Fruit fly (Drosophila melanogaster) whole organism, wandering third instar larva: ENCODE data around the gene Brms1.

ENCODE experiments used
- Dfd ChIP-seq: fragments of >200 bp; optimal IDR thresholded peaks from 2 replicates; lab custom pipeline; 2017; ENCODE audit warnings: missing biosample characterization, missing genetic modification characterization
- Jra ChIP-seq: sonication (Bioruptor generic); optimal IDR thresholded peaks from 2 replicates; lab custom pipeline; 2016; ENCODE audit warnings: missing biosample characterization, missing genetic modification characterization
- Sp1 ChIP-seq: fragments of 200-800 bp; sonication (Bioruptor generic); optimal IDR thresholded peaks from 3 replicates; lab custom pipeline; 2019; ENCODE audit warnings: missing biosample characterization, mild to moderate bottlenecking, missing genetic modification characterization, moderate library complexity
- br ChIP-seq: fragments of 200-800 bp; sonication (Bioruptor generic); optimal IDR thresholded peaks from 2 replicates; lab custom pipeline; 2016; ENCODE audit warnings: missing biosample characterization, missing genetic modification characterization
- fru ChIP-seq: fragments of 200-800 bp; sonication (Bioruptor generic); optimal IDR thresholded peaks from 3 replicates; lab custom pipeline; 2016; ENCODE audit warnings: missing biosample characterization, mild to moderate bottlenecking, missing genetic modification characterization
- jim ChIP-seq: fragments of 175-275, 200-325 bp; sonication (Bioruptor generic); optimal IDR thresholded peaks from 2 replicates; lab custom pipeline; 2016; ENCODE audit warnings: missing biosample characterization, mild to moderate bottlenecking, missing genetic modification characterization
- lola ChIP-seq: fragments of >200 bp; optimal IDR thresholded peaks from 2 replicates; lab custom pipeline; 2017; ENCODE audit warnings: missing biosample characterization, missing genetic modification characterization
- pan ChIP-seq: fragments of >200 bp; optimal IDR thresholded peaks from 2 replicates; lab custom pipeline; 2017
- sv ChIP-seq: fragments of 200-800 bp; sonication (Bioruptor generic); optimal IDR thresholded peaks from 3 replicates; lab custom pipeline; 2016; ENCODE audit warnings: missing biosample characterization, missing genetic modification characterization
- usp ChIP-seq: fragments of >200 bp; optimal IDR thresholded peaks from 2 replicates; lab custom pipeline; 2017; ENCODE audit warnings: missing biosample characterization, missing genetic modification characterization

DNA sequence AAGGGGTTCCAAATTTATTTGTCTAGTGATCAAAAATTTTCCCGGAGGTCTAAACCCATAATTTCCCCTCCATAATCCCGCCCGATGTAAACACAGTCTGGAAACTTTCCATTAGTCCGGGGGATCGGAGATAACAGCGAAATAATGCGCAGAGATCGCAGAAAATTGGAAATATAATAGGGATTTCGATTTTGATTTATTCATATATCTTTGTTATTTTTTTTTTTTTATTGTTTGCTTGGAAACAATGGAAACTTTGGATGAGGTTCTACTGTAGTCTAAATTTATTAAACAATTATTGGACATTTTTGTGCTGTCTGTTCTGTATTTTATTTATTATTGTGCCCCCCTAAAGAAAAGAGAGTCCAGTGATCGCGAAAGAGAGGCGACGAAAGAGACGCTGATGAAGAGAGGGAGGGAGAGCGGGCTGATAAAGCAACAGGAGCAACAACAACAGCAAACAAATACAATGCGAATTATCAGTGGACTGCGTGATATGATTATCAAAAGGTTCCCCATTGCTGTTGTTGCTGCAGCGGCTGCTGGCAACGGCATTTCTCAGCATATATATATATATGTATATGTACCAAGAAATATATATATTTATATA is 14.2 kb downstream of the Brms1 start:
- no peak for TF ChIP-seq usp (GFP tag; lab: Kevin White, UChicago)
- no peak for TF ChIP-seq Sp1 (GFP tag; lab: Kevin White, UChicago)
- TF ChIP-seq pan (lab: Kevin White, UChicago): no peak
- TF ChIP-seq lola (GFP tag; lab: Kevin White, UChicago): no peak
- TF ChIP-seq Jra: no peak
- no peak for TF ChIP-seq jim (GFP tag; lab: Kevin White, UChicago)
- TF ChIP-seq fru: peak; percentile 43
- TF ChIP-seq Dfd (GFP tag; lab: Kevin White, UChicago): no peak
- TF ChIP-seq sv: no peak
- no peak for TF ChIP-seq br
